Worm (Caenorhabditis elegans) whole organism, late embryonic: Measurements from ENCODE around the gene crn-5.

Source experiments
- ama-1 ChIP-seq: fragments of 150-350 bp; optimal IDR thresholded peaks from 2 replicates; lab custom pipeline; 2014
- dmd-4 ChIP-seq: sonication (generic microtip); optimal IDR thresholded peaks from 2 replicates; lab custom pipeline; 2016; ENCODE audit warnings: borderline replicate concordance, missing genetic modification characterization, missing compliant biosample characterization
- pros-1 ChIP-seq: fragments of 150-350 bp; optimal IDR thresholded peaks from 2 replicates; lab custom pipeline; 2014; ENCODE audit warnings: missing biosample characterization, missing genetic modification reagents, missing genetic modification characterization

- TF ChIP-seq ama-1 (lab: Kevin White, UChicago) (no peak), dmd-4 (tag; lab: Kevin White, UChicago) (no peak), pros-1 (tag; lab: Kevin White, UChicago) (no peak)
Measured at ce11 chrII:10545924-10546783, 46.4 kb upstream of the crn-5 start.
